Fruit fly (Drosophila melanogaster) whole organism, embryonic: ENCODE results near the gene CG10341.

Experiments
- CG10267 ChIP-seq: fragments of 200-800 bp; sonication (Bioruptor generic); optimal IDR thresholded peaks from 2 replicates; lab custom pipeline; 2018; ENCODE audit warnings: missing biosample characterization, mild to moderate bottlenecking, missing genetic modification characterization, moderate library complexity
- CG11723 ChIP-seq: fragments of 200-800 bp; sonication (Bioruptor generic); optimal IDR thresholded peaks from 2 replicates; lab custom pipeline; 2017; ENCODE audit warnings: missing biosample characterization, mild to moderate bottlenecking, missing genetic modification characterization
- CG14050 ChIP-seq: fragments of 200-800 bp; sonication (Bioruptor generic); IDR thresholded peaks from 3 replicates; pipeline ENCODE4 v1.3.6; 2022; ENCODE audit warnings: missing biosample characterization, missing genetic modification characterization
- CG16815 ChIP-seq: fragments of 200-800 bp; sonication (Bioruptor generic); optimal IDR thresholded peaks from 3 replicates; lab custom pipeline; 2017; ENCODE audit warnings: missing biosample characterization, mild to moderate bottlenecking, missing genetic modification characterization
- CG17568 ChIP-seq: fragments of 200-800 bp; sonication (Bioruptor generic); optimal IDR thresholded peaks from 2 replicates; lab custom pipeline; 2018; ENCODE audit warnings: missing biosample characterization, mild to moderate bottlenecking, missing genetic modification characterization, moderate library complexity
- CG2199 ChIP-seq: fragments of 200-800 bp; sonication (Bioruptor generic); IDR thresholded peaks from 3 replicates; pipeline ENCODE4 v1.3.6; 2022; ENCODE audit warnings: missing biosample characterization, missing genetic modification characterization
- CG30403 ChIP-seq: fragments of 200-800 bp; sonication (Bioruptor generic); optimal IDR thresholded peaks from 3 replicates; lab custom pipeline; 2016; ENCODE audit warnings: missing biosample characterization, missing genetic modification characterization
- CG33557 ChIP-seq: fragments of 200-800 bp; sonication (Bioruptor generic); optimal IDR thresholded peaks from 2 replicates; lab custom pipeline; 2019; ENCODE audit warnings: missing biosample characterization, mild to moderate bottlenecking, missing genetic modification characterization, moderate library complexity
- CG3726 ChIP-seq: fragments of 200-800 bp; sonication (Bioruptor generic); IDR thresholded peaks from 3 replicates; pipeline ENCODE4, ENCODE4 v1.3.6; 2022; ENCODE audit warnings: missing biosample characterization, missing genetic modification characterization
- CG3838 ChIP-seq: fragments of 200-800 bp; sonication (Bioruptor generic); optimal IDR thresholded peaks from 3 replicates; lab custom pipeline; 2016; ENCODE audit warnings: missing biosample characterization, missing genetic modification characterization
- CG43689 ChIP-seq: fragments of 200-800 bp; sonication (Bioruptor generic); IDR thresholded peaks from 2 replicates; pipeline ENCODE4 v1.3.6; 2022; ENCODE audit warnings: missing biosample characterization, missing genetic modification characterization
- CG6765 ChIP-seq: fragments of 200-800 bp; sonication (Bioruptor generic); optimal IDR thresholded peaks from 3 replicates; lab custom pipeline; 2017; ENCODE audit warnings: missing biosample characterization, mild to moderate bottlenecking, missing genetic modification characterization
- CG7786 ChIP-seq: fragments of 200-800 bp; sonication (Bioruptor generic); optimal IDR thresholded peaks from 2 replicates; lab custom pipeline; 2016; ENCODE audit warnings: missing biosample characterization, missing genetic modification characterization
- CG7928 ChIP-seq: fragments of 200-800 bp; sonication (Bioruptor generic); optimal IDR thresholded peaks from 2 replicates; lab custom pipeline; 2017; ENCODE audit warnings: missing biosample characterization, mild to moderate bottlenecking, missing genetic modification characterization
- CG8089 ChIP-seq: fragments of 200-800 bp; sonication (Bioruptor generic); optimal IDR thresholded peaks from 3 replicates; lab custom pipeline; 2016; ENCODE audit warnings: missing biosample characterization, missing genetic modification characterization
- Camta ChIP-seq: fragments of 200-800 bp; sonication (Bioruptor generic); optimal IDR thresholded peaks from 2 replicates; lab custom pipeline; 2016; ENCODE audit warnings: missing biosample characterization, missing genetic modification characterization
- Chrac-16 ChIP-seq: fragments of 200-800 bp; sonication (Bioruptor generic); optimal IDR thresholded peaks from 3 replicates; lab custom pipeline; 2016; ENCODE audit warnings: missing biosample characterization, missing genetic modification characterization
- CoRest ChIP-seq: fragments of 200-800 bp; sonication (Bioruptor generic); optimal IDR thresholded peaks from 3 replicates; lab custom pipeline; 2018; ENCODE audit warnings: missing biosample characterization, mild to moderate bottlenecking, missing genetic modification characterization, moderate library complexity
- Dad ChIP-seq: fragments of 200-800 bp; sonication (Bioruptor generic); optimal IDR thresholded peaks from 3 replicates; lab custom pipeline; 2016; ENCODE audit warnings: missing biosample characterization, missing genetic modification characterization
- Dp ChIP-seq: fragments of 200-800 bp; sonication (Bioruptor generic); optimal IDR thresholded peaks from 2 replicates; lab custom pipeline; 2018; ENCODE audit warnings: missing biosample characterization, mild to moderate bottlenecking, missing genetic modification characterization, moderate library complexity
- H2.0 ChIP-seq: fragments of 200-800 bp; sonication (Bioruptor generic); IDR thresholded peaks from 2 replicates; pipeline ENCODE4 v1.3.6; 2022; ENCODE audit warnings: missing biosample characterization, missing genetic modification characterization
- HLH3B ChIP-seq: fragments of 200-800 bp; sonication (Bioruptor generic); IDR thresholded peaks from 2 replicates; pipeline ENCODE4 v1.3.6; 2022; ENCODE audit warnings: missing biosample characterization, missing genetic modification characterization
- Hr78 ChIP-seq, 2 experiments: fragments of 200-800 bp in 1 of 2; fragments of >200 bp in 1 of 2; sonication (Bioruptor generic) in 1 of 2; optimal IDR thresholded peaks; 2 replicates each; lab custom pipeline; 2017 to 2019; ENCODE audit warnings: missing biosample characterization in 2 of 2, missing genetic modification characterization in 2 of 2, mild to moderate bottlenecking in 1 of 2, moderate library complexity in 1 of 2
- Neu2 ChIP-seq: fragments of 200-800 bp; sonication (Bioruptor generic); optimal IDR thresholded peaks from 3 replicates; lab custom pipeline; 2016; ENCODE audit warnings: missing biosample characterization, missing genetic modification characterization, borderline replicate concordance
- Optix ChIP-seq: fragments of 200-800 bp; sonication (Bioruptor generic); IDR thresholded peaks from 3 replicates; pipeline ENCODE4 v1.3.6; 2022; ENCODE audit warnings: missing biosample characterization, missing genetic modification characterization
- Sin3A ChIP-seq: fragments of >200 bp; optimal IDR thresholded peaks from 2 replicates; lab custom pipeline; 2018
- Six4 ChIP-seq: fragments of 200-800 bp; sonication (Bioruptor generic); optimal IDR thresholded peaks from 2 replicates; lab custom pipeline; 2016; ENCODE audit warnings: missing biosample characterization, missing genetic modification characterization
- ase ChIP-seq: fragments of 200-800 bp; sonication (Bioruptor generic); IDR thresholded peaks from 3 replicates; pipeline ENCODE4 v1.3.6; 2022; ENCODE audit warnings: missing biosample characterization, missing genetic modification characterization
- ash1 ChIP-seq: fragments of 200-800 bp; sonication (Bioruptor generic); optimal IDR thresholded peaks from 2 replicates; lab custom pipeline; 2018; ENCODE audit warnings: missing biosample characterization, mild to moderate bottlenecking, missing genetic modification characterization
- ato ChIP-seq: fragments of 200-800 bp; sonication (Bioruptor generic); IDR thresholded peaks from 2 replicates; pipeline ENCODE4 v1.3.6; 2022; ENCODE audit warnings: missing biosample characterization, missing genetic modification characterization; ENCODE audit not compliant: partially characterized antibody
- br ChIP-seq: fragments of >200 bp; optimal IDR thresholded peaks from 2 replicates; lab custom pipeline; 2017
- bsh ChIP-seq, 2 experiments: fragments of 200-800 bp; sonication (Bioruptor generic); optimal IDR thresholded peaks; 2 replicates each; lab custom pipeline; 2017 to 2018; ENCODE audit warnings: mild to moderate bottlenecking in 2 of 2, missing biosample characterization in 2 of 2, missing genetic modification characterization in 2 of 2, moderate library complexity in 1 of 2
- chinmo ChIP-seq: fragments of 200-800 bp; sonication (Bioruptor generic); IDR thresholded peaks from 4 replicates; pipeline ENCODE4 v1.3.6; 2022; ENCODE audit warnings: missing biosample characterization, missing genetic modification characterization; ENCODE audit not compliant: partially characterized antibody
- corto ChIP-seq: fragments of 200-800 bp; sonication (Bioruptor generic); optimal IDR thresholded peaks from 2 replicates; lab custom pipeline; 2016; ENCODE audit warnings: missing biosample characterization, mild to moderate bottlenecking, missing genetic modification characterization, moderate library complexity
- cwo ChIP-seq: fragments of 200-800 bp; sonication (Bioruptor generic); optimal IDR thresholded peaks from 3 replicates; lab custom pipeline; 2017; ENCODE audit warnings: missing biosample characterization, missing genetic modification characterization, mild to moderate bottlenecking, moderate library complexity, missing genetic modification reagents
- ems ChIP-seq: fragments of 200-800 bp; sonication (Bioruptor generic); optimal IDR thresholded peaks from 3 replicates; lab custom pipeline; 2016; ENCODE audit warnings: missing biosample characterization, missing genetic modification characterization
- fu2 ChIP-seq: fragments of 200-800 bp; sonication (Bioruptor generic); optimal IDR thresholded peaks from 2 replicates; lab custom pipeline; 2016; ENCODE audit warnings: missing biosample characterization, missing genetic modification characterization
- gem ChIP-seq: fragments of 200-800 bp; sonication (Bioruptor generic); optimal IDR thresholded peaks from 2 replicates; lab custom pipeline; 2019; ENCODE audit warnings: missing biosample characterization, mild to moderate bottlenecking, missing genetic modification characterization, moderate library complexity
- hb ChIP-seq: fragments of 200-800 bp; sonication (Bioruptor generic); IDR thresholded peaks from 3 replicates; pipeline ENCODE4 v1.3.6; 2022; ENCODE audit warnings: missing biosample characterization, missing genetic modification characterization; ENCODE audit not compliant: partially characterized antibody
- hbn ChIP-seq: fragments of 200-800 bp; sonication (Bioruptor generic); IDR thresholded peaks from 2 replicates; pipeline ENCODE4 v1.3.6; 2022; ENCODE audit warnings: missing biosample characterization, missing genetic modification characterization; ENCODE audit not compliant: partially characterized antibody
- mirr ChIP-seq: fragments of 200-800 bp; sonication (Bioruptor generic); optimal IDR thresholded peaks from 3 replicates; lab custom pipeline; 2018; ENCODE audit warnings: missing biosample characterization, mild to moderate bottlenecking, missing genetic modification characterization
- odd ChIP-seq: fragments of 200-800 bp; sonication (Bioruptor generic); optimal IDR thresholded peaks from 2 replicates; lab custom pipeline; 2017; ENCODE audit warnings: missing biosample characterization, mild to moderate bottlenecking, missing genetic modification characterization
- onecut ChIP-seq: fragments of 200-800 bp; sonication (Bioruptor generic); IDR thresholded peaks from 2 replicates; pipeline ENCODE4 v1.3.6; 2022; ENCODE audit warnings: missing biosample characterization, missing genetic modification characterization
- pita ChIP-seq: fragments of 200-800 bp; sonication (Bioruptor generic); optimal IDR thresholded peaks from 2 replicates; lab custom pipeline; 2017; ENCODE audit warnings: missing biosample characterization, mild to moderate bottlenecking, missing genetic modification characterization
- pum ChIP-seq: fragments of 200-800 bp; sonication (Bioruptor generic); optimal IDR thresholded peaks from 2 replicates; lab custom pipeline; 2016; ENCODE audit warnings: missing biosample characterization, missing genetic modification characterization
- ranshi ChIP-seq: fragments of 200-800 bp; sonication (Bioruptor generic); IDR thresholded peaks from 2 replicates; pipeline ENCODE4 v1.3.6; 2022; ENCODE audit warnings: missing biosample characterization, missing genetic modification characterization
- schlank ChIP-seq: fragments of 200-800 bp; sonication (Bioruptor generic); optimal IDR thresholded peaks from 2 replicates; lab custom pipeline; 2018; ENCODE audit warnings: missing biosample characterization, mild to moderate bottlenecking, missing genetic modification characterization
- scrt ChIP-seq: fragments of 200-800 bp; sonication (Bioruptor generic); optimal IDR thresholded peaks from 2 replicates; lab custom pipeline; 2018; ENCODE audit warnings: missing biosample characterization, mild to moderate bottlenecking, missing genetic modification characterization, moderate library complexity
- sr ChIP-seq: fragments of 200-800 bp; sonication (Bioruptor generic); IDR thresholded peaks from 3 replicates; pipeline ENCODE4 v1.3.6; 2022; ENCODE audit warnings: missing biosample characterization, missing genetic modification characterization
- stc ChIP-seq: fragments of 200-800 bp; sonication (Bioruptor generic); IDR thresholded peaks from 2 replicates; pipeline ENCODE4 v1.3.6; 2022; ENCODE audit warnings: missing biosample characterization, missing genetic modification characterization
- tgo ChIP-seq: fragments of 200-800 bp; sonication (Bioruptor generic); IDR thresholded peaks from 3 replicates; pipeline ENCODE4 v1.3.6; 2022; ENCODE audit warnings: missing biosample characterization, missing genetic modification characterization

CG10341 gene

DNA sequence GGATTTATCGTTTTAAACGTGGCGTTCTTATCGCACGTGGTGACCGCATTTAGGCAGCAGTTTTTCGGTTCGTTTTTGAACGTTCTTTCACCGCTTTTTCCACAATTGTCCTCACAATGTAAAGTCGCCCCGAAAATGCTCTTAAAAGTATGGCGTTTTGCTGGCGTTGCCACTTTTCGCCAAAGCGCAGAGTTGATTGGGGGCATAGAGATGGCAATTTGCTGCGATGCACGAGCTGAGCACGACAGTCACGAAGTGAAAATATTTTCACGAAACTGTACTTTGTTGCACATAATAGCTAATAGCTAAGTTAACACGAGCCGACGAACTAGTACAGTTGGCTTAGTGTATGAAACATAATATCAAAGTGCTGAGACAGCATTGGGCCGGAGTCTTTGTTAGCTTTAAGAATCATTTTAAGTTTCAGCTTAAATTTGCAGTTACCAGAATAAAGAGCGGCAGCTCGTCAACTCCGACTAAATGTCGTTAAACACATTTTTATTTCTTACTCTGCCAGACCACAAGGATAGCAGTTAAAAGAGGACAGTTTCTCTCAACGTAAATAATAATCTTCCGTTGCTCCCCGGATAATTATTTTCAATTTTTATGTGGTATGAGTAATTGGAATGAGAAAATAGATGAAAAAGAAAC lies 9.7 kb upstream of the CG10341 start, which contains the start of gene msl-1 (continued):
- TF ChIP-seq onecut (GFP tag; lab: Robert Waterston, UW) = peak; percentile 44; the same call in 1 of the 2 replicates
- no peak for TF ChIP-seq ranshi (GFP tag; lab: Robert Waterston, UW)
- TF ChIP-seq Optix (GFP tag; lab: Robert Waterston, UW) = no peak
- no peak for TF ChIP-seq schlank
- no peak for TF ChIP-seq ash1
- TF ChIP-seq CG10267 (tag; lab: Kevin White, UChicago) = no peak
- TF ChIP-seq CG3838 (GFP tag; lab: Kevin White, UChicago) = no peak
- peak; percentile 94 for TF ChIP-seq hb (GFP tag; lab: Robert Waterston, UW)
- no peak for TF ChIP-seq mirr (GFP tag; lab: Kevin White, UChicago)
- TF ChIP-seq CG16815 (GFP tag; lab: Kevin White, UChicago) = no peak
- TF ChIP-seq Camta (GFP tag; lab: Kevin White, UChicago) = no peak
- no peak for TF ChIP-seq odd (GFP tag; lab: Kevin White, UChicago)
- TF ChIP-seq Neu2 (GFP tag; lab: Kevin White, UChicago) = no peak
- no peak for TF ChIP-seq CG7928
- peak; percentile 32 for TF ChIP-seq Dp (GFP tag; lab: Kevin White, UChicago)
- peak; percentile 94 for TF ChIP-seq ato
- no peak for TF ChIP-seq CG33557 (GFP tag; lab: Kevin White, UChicago)
- no peak for TF ChIP-seq Chrac-16 (GFP tag; lab: Kevin White, UChicago)
- TF ChIP-seq bsh (GFP tag; optimal IDR thresholded peaks at IDR 0.05; lab: Kevin White, UChicago) = no peak
- TF ChIP-seq pita (GFP tag; lab: Kevin White, UChicago) = no peak
- TF ChIP-seq CG30403 = peak; percentile 31
- no peak for TF ChIP-seq CG3726
- TF ChIP-seq corto = no peak
- TF ChIP-seq CG43689 (GFP tag; lab: Robert Waterston, UW) = no peak
- TF ChIP-seq CG7786 (GFP tag; lab: Kevin White, UChicago) = peak; percentile 58
- TF ChIP-seq scrt = no peak
- TF ChIP-seq Dad (GFP tag; lab: Kevin White, UChicago) = no peak
- TF ChIP-seq pum = peak; percentile 37
- no peak for TF ChIP-seq CoRest (tag; lab: Kevin White, UChicago)
- 0 out of 3 replicates have a peak, but pooled peaks have one; percentile 18 for TF ChIP-seq ase (GFP tag; lab: Robert Waterston, UW)
- TF ChIP-seq br (lab: Kevin White, UChicago) = no peak
- TF ChIP-seq CG14050 = no peak
- no peak for TF ChIP-seq CG6765
- no peak for TF ChIP-seq CG11723 (GFP tag; lab: Kevin White, UChicago)
- TF ChIP-seq Hr78 (GFP tag; optimal IDR thresholded peaks at IDR 0.05; lab: Kevin White, UChicago) = no peak
- no peak for TF ChIP-seq CG2199 (GFP tag; lab: Robert Waterston, UW)
- TF ChIP-seq chinmo = peak; percentile 95; the same call in 2 of the 4 replicates
- TF ChIP-seq gem = no peak
- no peak for TF ChIP-seq CG8089 (GFP tag; lab: Kevin White, UChicago)
- no peak for TF ChIP-seq stc (GFP tag; lab: Robert Waterston, UW)
- TF ChIP-seq ems (GFP tag; lab: Kevin White, UChicago) = no peak
- no peak for TF ChIP-seq Six4 (GFP tag; lab: Kevin White, UChicago)
- TF ChIP-seq tgo (GFP tag; lab: Robert Waterston, UW) = no peak
- TF ChIP-seq hbn (GFP tag; lab: Robert Waterston, UW) = peak; percentile 94
- TF ChIP-seq sr (GFP tag; lab: Robert Waterston, UW) = no peak
- no peak for TF ChIP-seq cwo (GFP tag; lab: Kevin White, UChicago)
- TF ChIP-seq CG17568 (GFP tag; lab: Kevin White, UChicago) = no peak
- peak; percentile 67 for TF ChIP-seq Sin3A (lab: Kevin White, UChicago)
- no peak for TF ChIP-seq HLH3B (GFP tag; lab: Robert Waterston, UW)
- peak; percentile 51; the same call in 1 of the 2 replicates for TF ChIP-seq H2.0 (GFP tag; lab: Robert Waterston, UW)
- peak; percentile 3 for TF ChIP-seq fu2
